Worm (Caenorhabditis elegans): Measurements from ENCODE around the gene npp-19.

- TF ChIP-seq K02D7.2 (tag; optimal IDR thresholded peaks at IDR 0.05) = no peak
- TF ChIP-seq ama-1 (optimal IDR thresholded peaks at IDR 0.05) = no peak
- no peak for TF ChIP-seq fkh-10 (GFP tag; optimal IDR thresholded peaks at IDR 0.05)
- TF ChIP-seq hlh-6 (tag; optimal IDR thresholded peaks at IDR 0.05) = no peak
- no peak for TF ChIP-seq fax-1 (tag; optimal IDR thresholded peaks at IDR 0.05)
- TF ChIP-seq nhr-11 (tag; optimal IDR thresholded peaks at IDR 0.05) = no peak
- TF ChIP-seq che-1 (tag; optimal IDR thresholded peaks at IDR 0.05) = no peak
- TF ChIP-seq nhr-232 (tag; optimal IDR thresholded peaks at IDR 0.05) = no peak
Measured at ce11 chrII:10765238-10765637, 33.0 kb downstream of the npp-19 start.
